Worm (Caenorhabditis elegans) whole organism, mixed stage, embryonic: ENCODE results near the gene math-33.
A peak's percentile ranks its signal among the peaks of the same experiment; 100 is the strongest.

Experiments used
- M03D4.4 ChIP-seq: sonication (generic microtip); optimal IDR thresholded peaks from 2 replicates; lab custom pipeline; 2017; ENCODE audit warnings: mild to moderate bottlenecking, missing genetic modification characterization, missing compliant biosample characterization
- ceh-39 ChIP-seq: fragments of 150-350 bp; optimal IDR thresholded peaks from 2 replicates; lab custom pipeline; 2014; ENCODE audit warnings: missing biosample characterization, missing genetic modification characterization
- ceh-43 ChIP-seq: fragments of 200-800 bp; sonication (Bioruptor generic); optimal IDR thresholded peaks from 2 replicates; lab custom pipeline; 2018; ENCODE audit warnings: mild to moderate bottlenecking, missing genetic modification characterization, moderate library complexity, missing compliant biosample characterization
- ceh-83 ChIP-seq: fragments of 200-800 bp; sonication (Bioruptor generic); optimal IDR thresholded peaks from 2 replicates; lab custom pipeline; 2018; ENCODE audit warnings: mild to moderate bottlenecking, missing genetic modification characterization, missing compliant biosample characterization
- ces-1 ChIP-seq: fragments of 150-350 bp; optimal IDR thresholded peaks from 2 replicates; lab custom pipeline; 2014; ENCODE audit warnings: missing biosample characterization, missing genetic modification reagents, missing genetic modification characterization
- cnd-1 ChIP-seq: fragments of 200-800 bp; sonication (Bioruptor generic); optimal IDR thresholded peaks from 2 replicates; lab custom pipeline; 2018; ENCODE audit warnings: mild to moderate bottlenecking, missing genetic modification characterization, missing compliant biosample characterization
- elt-1 ChIP-seq: sonication (generic microtip); optimal IDR thresholded peaks from 2 replicates; lab custom pipeline; 2017; ENCODE audit warnings: missing genetic modification characterization, mild to moderate bottlenecking, missing compliant biosample characterization, antibody characterized with exemption, moderate library complexity, borderline replicate concordance; ENCODE audit not compliant: insufficient read depth
- elt-3 ChIP-seq: fragments of 150-350 bp; optimal IDR thresholded peaks from 2 replicates; lab custom pipeline; 2014; ENCODE audit warnings: missing biosample characterization, missing genetic modification characterization
- flh-1 ChIP-seq: fragments of 200-800 bp; sonication (Bioruptor generic); optimal IDR thresholded peaks from 2 replicates; lab custom pipeline; 2018; ENCODE audit warnings: mild to moderate bottlenecking, missing genetic modification characterization, moderate library complexity, missing compliant biosample characterization
- ham-2 ChIP-seq: fragments of 200-800 bp; sonication (Bioruptor generic); optimal IDR thresholded peaks from 2 replicates; lab custom pipeline; 2018; ENCODE audit warnings: mild to moderate bottlenecking, missing genetic modification characterization, missing compliant biosample characterization
- hlh-1 ChIP-seq: fragments of 150-350 bp; optimal IDR thresholded peaks from 2 replicates; lab custom pipeline; 2014; ENCODE audit warnings: missing biosample characterization, missing genetic modification reagents, missing genetic modification characterization
- lin-13 ChIP-seq: fragments of 150-350 bp; optimal IDR thresholded peaks from 2 replicates; lab custom pipeline; 2014; ENCODE audit warnings: missing biosample characterization, missing genetic modification characterization
- lin-32 ChIP-seq: fragments of 200-800 bp; sonication (Bioruptor generic); optimal IDR thresholded peaks from 2 replicates; lab custom pipeline; 2018; ENCODE audit warnings: mild to moderate bottlenecking, missing genetic modification characterization, missing compliant biosample characterization
- lsy-2 ChIP-seq: fragments of 150-350 bp; optimal IDR thresholded peaks from 2 replicates; lab custom pipeline; 2014; ENCODE audit warnings: missing biosample characterization, missing genetic modification characterization
- mab-5 ChIP-seq: fragments of 150-350 bp; optimal IDR thresholded peaks from 2 replicates; lab custom pipeline; 2014; ENCODE audit warnings: missing biosample characterization, missing genetic modification characterization
- mep-1 ChIP-seq: fragments of 150-350 bp; optimal IDR thresholded peaks from 2 replicates; lab custom pipeline; 2017; ENCODE audit warnings: missing biosample characterization, missing genetic modification reagents, missing genetic modification characterization, inconsistent platforms
- mls-2 ChIP-seq: sonication (generic microtip); optimal IDR thresholded peaks from 2 replicates; lab custom pipeline; 2016; ENCODE audit warnings: mild to moderate bottlenecking, missing genetic modification characterization, moderate library complexity, missing compliant biosample characterization
- nhr-237 ChIP-seq: fragments of 150-350 bp; optimal IDR thresholded peaks from 2 replicates; lab custom pipeline; 2014; ENCODE audit warnings: missing biosample characterization, missing genetic modification characterization
- nhr-28 ChIP-seq: fragments of 150-350 bp; optimal IDR thresholded peaks from 2 replicates; lab custom pipeline; 2014; ENCODE audit warnings: missing biosample characterization, missing genetic modification characterization
- nhr-76 ChIP-seq: sonication (generic microtip); optimal IDR thresholded peaks from 2 replicates; lab custom pipeline; 2017; ENCODE audit warnings: missing biosample characterization, missing genetic modification characterization
- pha-4 ChIP-seq: fragments of 150-350 bp; optimal IDR thresholded peaks from 2 replicates; lab custom pipeline; 2018; ENCODE audit warnings: missing biosample characterization, missing genetic modification reagents, missing genetic modification characterization
- sem-2 ChIP-seq: fragments of 200-800 bp; sonication (Bioruptor generic); optimal IDR thresholded peaks from 2 replicates; lab custom pipeline; 2018; ENCODE audit warnings: mild to moderate bottlenecking, missing genetic modification characterization, missing compliant biosample characterization
- sptf-1 ChIP-seq: sonication (generic microtip); optimal IDR thresholded peaks from 2 replicates; lab custom pipeline; 2017; ENCODE audit warnings: mild to moderate bottlenecking, missing genetic modification characterization, moderate library complexity, missing compliant biosample characterization
- tbx-8 ChIP-seq: fragments of 200-800 bp; sonication (Bioruptor generic); optimal IDR thresholded peaks from 2 replicates; lab custom pipeline; 2018; ENCODE audit warnings: mild to moderate bottlenecking, missing genetic modification characterization, moderate library complexity, missing compliant biosample characterization
- unc-120 ChIP-seq: sonication (generic microtip); optimal IDR thresholded peaks from 2 replicates; lab custom pipeline; 2017; ENCODE audit warnings: missing genetic modification characterization, missing compliant biosample characterization; ENCODE audit not compliant: poor library complexity, severe bottlenecking
- unc-39 ChIP-seq: fragments of 150-350 bp; optimal IDR thresholded peaks from 2 replicates; lab custom pipeline; 2014; ENCODE audit warnings: missing biosample characterization, missing genetic modification characterization
- unc-62 ChIP-seq: fragments of 150-350 bp; optimal IDR thresholded peaks from 2 replicates; lab custom pipeline; 2014; ENCODE audit warnings: missing biosample characterization, missing genetic modification reagents, missing genetic modification characterization
- zip-8 ChIP-seq: fragments of 150-350 bp; optimal IDR thresholded peaks from 2 replicates; lab custom pipeline; 2014; ENCODE audit warnings: missing biosample characterization, missing genetic modification characterization
- ztf-11 ChIP-seq: fragments of 150-350 bp; optimal IDR thresholded peaks from 2 replicates; lab custom pipeline; 2014; ENCODE audit warnings: missing biosample characterization, missing genetic modification characterization

The math-33 gene

ce11 chrV:11076403-11076802 is 37.3 kb upstream of the math-33 start:
- TF ChIP-seq lin-32 (no peak), ztf-11 (tag; lab: Kevin White, UChicago) (no peak), elt-1 (tag; lab: Kevin White, UChicago) (peak; percentile 92)
- TF ChIP-seq, all 35 proteins: peak for 1

ce11 chrV:11078104-11078724 is 35.5 kb upstream of the math-33 start, which contains the start of gene act-2:
act-2 (minus strand) TSS chrV:11078154.
- TF ChIP-seq nhr-237 (tag; lab: Kevin White, UChicago) (peak; percentile 19), mep-1 (tag; lab: Kevin White, UChicago) (peak; percentile 79), tbx-8 (GFP tag; lab: Kevin White, UChicago) (no peak), unc-120 (peak; percentile 46), unc-62 (GFP tag; lab: Kevin White, UChicago) (no peak), sem-2 (GFP tag; lab: Kevin White, UChicago) (no peak), ces-1 (peak; percentile 69), M03D4.4 (no peak), cnd-1 (tag; lab: Kevin White, UChicago) (peak; percentile 49), lsy-2 (tag; lab: Kevin White, UChicago) (peak; percentile 64), lin-13 (tag; lab: Kevin White, UChicago) (peak; percentile 67), pha-4 (tag; lab: Kevin White, UChicago) (peak; percentile 76), ceh-39 (tag; lab: Kevin White, UChicago) (peak; percentile 74)

ce11 chrV:11078874-11079273 is 34.8 kb upstream of the math-33 start:
- no peak for TF ChIP-seq cnd-1 (tag; lab: Kevin White, UChicago)
- no peak for TF ChIP-seq sem-2 (GFP tag; lab: Kevin White, UChicago)
- TF ChIP-seq elt-3: no peak
- TF ChIP-seq ceh-43 (GFP tag; lab: Kevin White, UChicago): no peak
- no peak for TF ChIP-seq lin-32
- TF ChIP-seq flh-1: no peak
- TF ChIP-seq ceh-39 (tag; lab: Kevin White, UChicago): no peak
- TF ChIP-seq ceh-83: no peak
- TF ChIP-seq zip-8 (tag; lab: Kevin White, UChicago): no peak
- TF ChIP-seq M03D4.4: no peak
- TF ChIP-seq mls-2 (tag; lab: Kevin White, UChicago): no peak
- no peak for TF ChIP-seq pha-4 (tag; lab: Kevin White, UChicago)
- no peak for TF ChIP-seq sptf-1 (tag; lab: Kevin White, UChicago)
- no peak for TF ChIP-seq ham-2 (GFP tag; lab: Kevin White, UChicago)
- TF ChIP-seq unc-39 (tag; lab: Kevin White, UChicago): no peak
- TF ChIP-seq nhr-237 (tag; lab: Kevin White, UChicago): no peak
- no peak for TF ChIP-seq nhr-28 (tag; lab: Kevin White, UChicago)
- no peak for TF ChIP-seq unc-62 (GFP tag; lab: Kevin White, UChicago)
- TF ChIP-seq, all 35 proteins: peak for 0

ce11 chrV:11080345-11081102 is 33.2 kb upstream of the math-33 start, which contains the start of gene act-1:
act-1 (plus strand) TSS chrV:11081052.
- TF ChIP-seq hlh-1 (peak; percentile 40), unc-120 (peak; percentile 95), sptf-1 (tag; lab: Kevin White, UChicago) (peak; percentile 21), unc-62 (GFP tag; lab: Kevin White, UChicago) (peak; percentile 32), ces-1 (no peak), unc-39 (tag; lab: Kevin White, UChicago) (no peak), M03D4.4 (peak; percentile 43)

- TF ChIP-seq ces-1 (no peak), hlh-1 (peak; percentile 76), nhr-76 (no peak), unc-62 (GFP tag; lab: Kevin White, UChicago) (peak; percentile 58), unc-120 (peak; percentile 90), M03D4.4 (peak; percentile 27), mab-5 (tag; lab: Kevin White, UChicago) (no peak), mep-1 (tag; lab: Kevin White, UChicago) (peak; percentile 36), ceh-39 (tag; lab: Kevin White, UChicago) (no peak), nhr-237 (tag; lab: Kevin White, UChicago) (peak; percentile 50), pha-4 (tag; lab: Kevin White, UChicago) (peak; percentile 54)
These were observed 31.2 kb upstream of the math-33 start for ce11 chrV:11082475-11082874.
